Fruit fly (Drosophila melanogaster): Measurements from ENCODE around the gene Nup153.

DNA sequence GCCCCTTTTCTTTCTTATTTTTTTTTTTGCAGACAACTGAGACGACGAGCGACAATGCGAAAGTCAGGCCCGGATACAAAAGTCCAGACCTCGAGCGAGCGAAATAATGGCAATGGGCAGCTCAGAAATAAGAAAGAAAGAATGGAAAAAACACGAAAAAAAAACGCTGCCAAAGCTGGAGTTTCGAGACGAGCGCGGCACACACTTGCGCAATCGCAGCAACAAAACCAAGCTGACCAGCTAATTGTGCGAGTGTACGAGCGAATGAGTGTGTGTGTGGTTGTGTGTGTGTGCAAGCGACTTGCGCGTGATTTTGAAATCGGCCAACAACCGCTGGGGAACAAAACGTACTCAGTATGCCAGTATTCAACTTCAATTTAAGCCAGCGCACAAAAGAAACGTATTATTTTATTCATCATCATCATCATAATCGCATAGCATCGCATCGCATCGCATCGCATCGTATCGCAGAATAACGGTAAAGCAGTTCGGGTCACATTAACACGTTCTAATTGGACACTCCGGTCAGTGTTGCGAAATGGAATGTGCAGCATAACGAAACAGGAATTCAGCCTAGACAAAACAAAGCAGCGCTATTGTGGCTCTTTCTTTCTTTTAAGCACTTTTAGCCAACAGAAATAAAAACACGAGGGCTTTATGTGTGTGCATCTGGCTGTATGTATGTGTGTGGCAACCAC, 48.8 kb downstream of the Nup153 start:
- peak; percentile 72 for TF ChIP-seq EcR (GFP tag; optimal IDR thresholded peaks at IDR 0.05)
- peak; percentile 7 for TF ChIP-seq gl (tag; optimal IDR thresholded peaks at IDR 0.05)
- TF ChIP-seq Pif1A (GFP tag; optimal IDR thresholded peaks at IDR 0.05), result no peak
- TF ChIP-seq CG17806 (tag; optimal IDR thresholded peaks at IDR 0.05), result no peak
- TF ChIP-seq rn (GFP tag; IDR thresholded peaks at IDR 0.05), result no peak

All from whole organism, pupa.